Fruit fly (Drosophila melanogaster) S2 (cell line): ENCODE results near the gene CG34456.

Experiments
- CG8478 ChIP-seq: fragments of >200 bp; optimal IDR thresholded peaks from 2 replicates; lab custom pipeline; 2018
- CTCF ChIP-seq, 2 experiments: fragments of >200 bp; optimal IDR thresholded peaks; 2 replicates each; lab custom pipeline; 2018

dm6 chr3L:9367431-9367867 is 5.5 kb downstream of the CG34456 start:
- TF ChIP-seq CTCF (optimal IDR thresholded peaks at IDR 0.05; lab: Kevin White, UChicago) (no peak), CG8478 (lab: Kevin White, UChicago) (no peak)
